Fruit fly (Drosophila melanogaster) whole organism, embryonic: ENCODE data around the gene Tom70.

ENCODE experiments used
- Blimp-1 ChIP-seq: fragments of 200-800 bp; sonication (Bioruptor generic); optimal IDR thresholded peaks from 3 replicates; lab custom pipeline; 2018; ENCODE audit warnings: missing biosample characterization, missing genetic modification characterization, mild to moderate bottlenecking, moderate library complexity, missing genetic modification reagents
- CG10654 ChIP-seq: fragments of 200-800 bp; sonication (Bioruptor generic); optimal IDR thresholded peaks from 2 replicates; lab custom pipeline; 2016; ENCODE audit warnings: missing biosample characterization, missing genetic modification characterization
- CG11695 ChIP-seq: fragments of 200-800 bp; sonication (Bioruptor generic); IDR thresholded peaks from 3 replicates; pipeline ENCODE4 v1.3.6; 2022; ENCODE audit warnings: missing biosample characterization, missing genetic modification characterization
- CG12104 ChIP-seq: fragments of 200-800 bp; sonication (Bioruptor generic); optimal IDR thresholded peaks from 3 replicates; lab custom pipeline; 2016; ENCODE audit warnings: missing biosample characterization, missing genetic modification characterization
- CG12155 ChIP-seq: fragments of 200-800 bp; sonication (Bioruptor generic); optimal IDR thresholded peaks from 3 replicates; lab custom pipeline; 2016; ENCODE audit warnings: missing biosample characterization, missing genetic modification characterization
- CG1233 ChIP-seq: fragments of 200-800 bp; sonication (Bioruptor generic); optimal IDR thresholded peaks from 4 replicates; lab custom pipeline; 2018; ENCODE audit warnings: missing biosample characterization, mild to moderate bottlenecking, missing genetic modification characterization
- CG12744 ChIP-seq: fragments of 200-800 bp; sonication (Bioruptor generic); optimal IDR thresholded peaks from 2 replicates; lab custom pipeline; 2016; ENCODE audit warnings: missing biosample characterization, missing genetic modification characterization
- CG12769 ChIP-seq: fragments of 200-800 bp; sonication (Bioruptor generic); optimal IDR thresholded peaks from 2 replicates; lab custom pipeline; 2019; ENCODE audit warnings: missing biosample characterization, mild to moderate bottlenecking, missing genetic modification characterization, moderate library complexity
- CG12942 ChIP-seq: fragments of 200-800 bp; sonication (Bioruptor generic); optimal IDR thresholded peaks from 3 replicates; lab custom pipeline; 2016; ENCODE audit warnings: missing biosample characterization, missing genetic modification characterization
- CG14965 ChIP-seq: fragments of 200-800 bp; sonication (Bioruptor generic); optimal IDR thresholded peaks from 2 replicates; lab custom pipeline; 2016; ENCODE audit warnings: missing biosample characterization, missing genetic modification characterization, borderline replicate concordance
- CG15269 ChIP-seq: fragments of 200-800 bp; sonication (Bioruptor generic); optimal IDR thresholded peaks from 2 replicates; lab custom pipeline; 2018; ENCODE audit warnings: missing biosample characterization, mild to moderate bottlenecking, missing genetic modification characterization, moderate library complexity
- CG1602 ChIP-seq: fragments of 200-800 bp; sonication (Bioruptor generic); optimal IDR thresholded peaks from 3 replicates; lab custom pipeline; 2016; ENCODE audit warnings: missing biosample characterization, missing genetic modification characterization
- CG17359 ChIP-seq: fragments of 200-800 bp; sonication (Bioruptor generic); optimal IDR thresholded peaks from 3 replicates; lab custom pipeline; 2018; ENCODE audit warnings: missing biosample characterization, mild to moderate bottlenecking, missing genetic modification characterization, moderate library complexity
- CG17361 ChIP-seq: fragments of 200-800 bp; sonication (Bioruptor generic); IDR thresholded peaks from 3 replicates; pipeline ENCODE4 v1.3.6; 2022; ENCODE audit warnings: missing biosample characterization, missing genetic modification characterization
- CG1792 ChIP-seq: fragments of 200-800 bp; sonication (Bioruptor generic); optimal IDR thresholded peaks from 2 replicates; lab custom pipeline; 2016; ENCODE audit warnings: missing biosample characterization, missing genetic modification characterization
- CG18476 ChIP-seq: fragments of 200-800 bp; sonication (Bioruptor generic); optimal IDR thresholded peaks from 2 replicates; lab custom pipeline; 2016; ENCODE audit warnings: missing biosample characterization, mild to moderate bottlenecking, missing genetic modification characterization
- CG2712 ChIP-seq: fragments of 200-800 bp; optimal IDR thresholded peaks from 3 replicates; lab custom pipeline; 2019; ENCODE audit warnings: missing biosample characterization, mild to moderate bottlenecking, missing genetic modification characterization, moderate library complexity
- CG30431 ChIP-seq: fragments of 200-800 bp; sonication (Bioruptor generic); optimal IDR thresholded peaks from 2 replicates; lab custom pipeline; 2017; ENCODE audit warnings: missing biosample characterization, missing genetic modification characterization
- CG3065 ChIP-seq: fragments of 200-800 bp; sonication (Bioruptor generic); optimal IDR thresholded peaks from 2 replicates; lab custom pipeline; 2016; ENCODE audit warnings: missing biosample characterization, missing genetic modification characterization
- CG32767 ChIP-seq: fragments of 200-800 bp; sonication (Bioruptor generic); IDR thresholded peaks from 2 replicates; pipeline ENCODE4 v1.3.6; 2022; ENCODE audit warnings: missing biosample characterization, missing genetic modification characterization
- CG3281 ChIP-seq: fragments of 200-800 bp; sonication (Bioruptor generic); optimal IDR thresholded peaks from 3 replicates; lab custom pipeline; 2017; ENCODE audit warnings: missing biosample characterization, mild to moderate bottlenecking, missing genetic modification characterization
- CG33213 ChIP-seq: fragments of 200-800 bp; sonication (Bioruptor generic); optimal IDR thresholded peaks from 3 replicates; lab custom pipeline; 2016; ENCODE audit warnings: missing biosample characterization, missing genetic modification characterization
- CG34376 ChIP-seq: fragments of 200-800 bp; sonication (Bioruptor generic); optimal IDR thresholded peaks from 2 replicates; lab custom pipeline; 2018; ENCODE audit warnings: missing biosample characterization, mild to moderate bottlenecking, missing genetic modification characterization
- CG3838 ChIP-seq: fragments of 200-800 bp; sonication (Bioruptor generic); optimal IDR thresholded peaks from 3 replicates; lab custom pipeline; 2016; ENCODE audit warnings: missing biosample characterization, missing genetic modification characterization
- CG6813 ChIP-seq: fragments of 200-800 bp; sonication (Bioruptor generic); optimal IDR thresholded peaks from 2 replicates; lab custom pipeline; 2017; ENCODE audit warnings: missing biosample characterization, missing genetic modification characterization, mild to moderate bottlenecking, moderate library complexity, missing genetic modification reagents
- CG7556 ChIP-seq: fragments of 200-800 bp; sonication (Bioruptor generic); optimal IDR thresholded peaks from 2 replicates; lab custom pipeline; 2017; ENCODE audit warnings: missing biosample characterization, mild to moderate bottlenecking, missing genetic modification characterization
- CG8924 ChIP-seq: fragments of 200-800 bp; optimal IDR thresholded peaks from 3 replicates; lab custom pipeline; 2019; ENCODE audit warnings: missing biosample characterization, mild to moderate bottlenecking, missing genetic modification characterization, moderate library complexity
- CG8944 ChIP-seq: fragments of 200-800 bp; sonication (Bioruptor generic); optimal IDR thresholded peaks from 3 replicates; lab custom pipeline; 2016; ENCODE audit warnings: missing biosample characterization, missing genetic modification characterization
- Dp ChIP-seq: fragments of 200-800 bp; sonication (Bioruptor generic); optimal IDR thresholded peaks from 2 replicates; lab custom pipeline; 2018; ENCODE audit warnings: missing biosample characterization, mild to moderate bottlenecking, missing genetic modification characterization, moderate library complexity
- Fer2 ChIP-seq: fragments of 200-800 bp; sonication (Bioruptor generic); optimal IDR thresholded peaks from 2 replicates; lab custom pipeline; 2018; ENCODE audit warnings: missing biosample characterization, mild to moderate bottlenecking, missing genetic modification characterization, moderate library complexity
- Fer3 ChIP-seq: fragments of 200-800 bp; sonication (Bioruptor generic); optimal IDR thresholded peaks from 2 replicates; lab custom pipeline; 2018; ENCODE audit warnings: missing biosample characterization, mild to moderate bottlenecking, missing genetic modification characterization, moderate library complexity
- Lpt ChIP-seq: fragments of >200 bp; optimal IDR thresholded peaks from 2 replicates; lab custom pipeline; 2018; ENCODE audit warnings: missing biosample characterization, missing genetic modification characterization
- Max ChIP-seq: fragments of 200-800 bp; sonication (Bioruptor generic); optimal IDR thresholded peaks from 2 replicates; lab custom pipeline; 2016; ENCODE audit warnings: missing biosample characterization, mild to moderate bottlenecking, missing genetic modification characterization
- Mrtf ChIP-seq: fragments of 200-800 bp; sonication (Bioruptor generic); IDR thresholded peaks from 3 replicates; pipeline ENCODE4 v1.3.6; 2022; ENCODE audit warnings: missing biosample characterization, missing genetic modification characterization
- Oli ChIP-seq: fragments of 200-800 bp; sonication (Bioruptor generic); optimal IDR thresholded peaks from 2 replicates; lab custom pipeline; 2018; ENCODE audit warnings: missing biosample characterization, mild to moderate bottlenecking, missing genetic modification characterization, moderate library complexity
- Opbp ChIP-seq: fragments of 200-800 bp; sonication (Bioruptor generic); IDR thresholded peaks from 3 replicates; pipeline ENCODE4 v1.3.6; 2022; ENCODE audit warnings: missing biosample characterization, missing genetic modification characterization; ENCODE audit not compliant: partially characterized antibody
- Tbp ChIP-seq: fragments of >200 bp; optimal IDR thresholded peaks from 2 replicates; lab custom pipeline; 2018; ENCODE audit warnings: missing biosample characterization, missing genetic modification characterization
- Xrp1 ChIP-seq: fragments of 200-800 bp; sonication (Bioruptor generic); IDR thresholded peaks from 2 replicates; pipeline ENCODE4 v1.3.6; 2022; ENCODE audit warnings: missing biosample characterization, missing genetic modification characterization
- bab2 ChIP-seq: fragments of 200-800 bp; sonication (Bioruptor generic); optimal IDR thresholded peaks from 2 replicates; lab custom pipeline; 2016; ENCODE audit warnings: missing biosample characterization, missing genetic modification characterization
- bigmax ChIP-seq: fragments of 200-800 bp; sonication (Bioruptor generic); optimal IDR thresholded peaks from 2 replicates; lab custom pipeline; 2018; ENCODE audit warnings: missing biosample characterization, mild to moderate bottlenecking, missing genetic modification characterization
- dmrt11E ChIP-seq: fragments of 200-800 bp; sonication (Bioruptor generic); optimal IDR thresholded peaks from 3 replicates; lab custom pipeline; 2018; ENCODE audit warnings: missing biosample characterization, mild to moderate bottlenecking, missing genetic modification characterization, moderate library complexity
- fd102C ChIP-seq: fragments of 200-800 bp; sonication (Bioruptor generic); optimal IDR thresholded peaks from 2 replicates; lab custom pipeline; 2018; ENCODE audit warnings: missing biosample characterization, mild to moderate bottlenecking, missing genetic modification characterization, moderate library complexity
- fd64A ChIP-seq: fragments of 200-800 bp; sonication (Bioruptor generic); optimal IDR thresholded peaks from 3 replicates; lab custom pipeline; 2018; ENCODE audit warnings: missing biosample characterization, mild to moderate bottlenecking, missing genetic modification characterization
- gcm ChIP-seq: fragments of 200-800 bp; sonication (Bioruptor generic); optimal IDR thresholded peaks from 2 replicates; lab custom pipeline; 2019; ENCODE audit warnings: missing biosample characterization, mild to moderate bottlenecking, missing genetic modification characterization, moderate library complexity
- gro ChIP-seq: fragments of 200-800 bp; sonication (Bioruptor generic); optimal IDR thresholded peaks from 2 replicates; lab custom pipeline; 2016; ENCODE audit warnings: missing biosample characterization, missing genetic modification characterization
- lola ChIP-seq, 3 experiments: fragments of >200 bp in 2 of 3; fragments of 200-800 bp in 1 of 3; sonication (Bioruptor generic) in 1 of 3; optimal IDR thresholded peaks; 2 replicates each; lab custom pipeline; 2017 to 2019; ENCODE audit warnings: missing biosample characterization in 3 of 3, missing genetic modification characterization in 3 of 3, mild to moderate bottlenecking in 1 of 3, moderate library complexity in 1 of 3
- mam ChIP-seq: fragments of 200-800 bp; sonication (Bioruptor generic); optimal IDR thresholded peaks from 3 replicates; lab custom pipeline; 2016; ENCODE audit warnings: missing biosample characterization, missing genetic modification characterization
- pnt ChIP-seq: fragments of 200-800 bp; sonication (Bioruptor generic); optimal IDR thresholded peaks from 3 replicates; lab custom pipeline; 2016; ENCODE audit warnings: missing biosample characterization, missing genetic modification characterization
- seq ChIP-seq: fragments of 200-800 bp; sonication (Bioruptor generic); IDR thresholded peaks from 2 replicates; pipeline ENCODE4 v1.3.6; 2022; ENCODE audit warnings: missing biosample characterization, missing genetic modification characterization
- sob ChIP-seq: fragments of 200-800 bp; sonication (Bioruptor generic); IDR thresholded peaks from 2 replicates; pipeline ENCODE4 v1.3.6; 2022; ENCODE audit warnings: missing biosample characterization, missing genetic modification characterization
- trem ChIP-seq: fragments of 200-800 bp; optimal IDR thresholded peaks from 3 replicates; lab custom pipeline; 2019; ENCODE audit warnings: missing biosample characterization, mild to moderate bottlenecking, missing genetic modification characterization, moderate library complexity

The Tom70 gene

dm6 chr2L:12021193-12021592 lies 17.1 kb downstream of the Tom70 start (continued):
- TF ChIP-seq CG1792 (GFP tag; lab: Kevin White, UChicago): peak; percentile 20
- peak; percentile 74 for TF ChIP-seq CG17359 (tag; lab: Kevin White, UChicago)
- peak; percentile 19 for TF ChIP-seq fd102C (GFP tag; lab: Kevin White, UChicago)
- peak; percentile 72 for TF ChIP-seq Xrp1 (GFP tag; lab: Robert Waterston, UW)
- TF ChIP-seq sob: peak; percentile 60; the same call in 1 of the 2 replicates
- no peak for TF ChIP-seq Tbp
- TF ChIP-seq CG11695: peak; percentile 50; the same call in 1 of the 3 replicates
- peak; percentile 40 for TF ChIP-seq CG3065 (GFP tag; lab: Kevin White, UChicago)
- 0 out of 3 replicates have a peak, but pooled peaks have one; percentile 13 for TF ChIP-seq CG17361 (GFP tag; lab: Robert Waterston, UW)
- TF ChIP-seq pnt: no peak
- no peak for TF ChIP-seq bigmax (GFP tag; lab: Kevin White, UChicago)
- peak; percentile 61 for TF ChIP-seq gcm
- no peak for TF ChIP-seq trem
- TF ChIP-seq CG34376: peak; percentile 40
- TF ChIP-seq mam (GFP tag; lab: Kevin White, UChicago): no peak
- peak; percentile 63 for TF ChIP-seq CG15269
- TF ChIP-seq Fer3 (tag; lab: Kevin White, UChicago): peak; percentile 73
- TF ChIP-seq lola (GFP tag; optimal IDR thresholded peaks at IDR 0.05; lab: Kevin White, UChicago): peak in 1 of 3 experiments; percentile 62
- peak; percentile 1 for TF ChIP-seq CG12155 (GFP tag; lab: Kevin White, UChicago)
- peak; percentile 48 for TF ChIP-seq Max
- no peak for TF ChIP-seq Mrtf (GFP tag; lab: Robert Waterston, UW)
- no peak for TF ChIP-seq Dp (GFP tag; lab: Kevin White, UChicago)
- no peak for TF ChIP-seq CG30431 (GFP tag; lab: Kevin White, UChicago)
- peak; percentile 62 for TF ChIP-seq CG12942 (GFP tag; lab: Kevin White, UChicago)
- peak; percentile 76 for TF ChIP-seq Blimp-1 (GFP tag; lab: Kevin White, UChicago)
- TF ChIP-seq gro: peak; percentile 25
- TF ChIP-seq CG2712: peak; percentile 26
- peak; percentile 59 for TF ChIP-seq CG8924
- TF ChIP-seq fd64A: peak; percentile 84
- TF ChIP-seq CG3838: peak; percentile 78
- TF ChIP-seq CG18476 (GFP tag; lab: Kevin White, UChicago): peak; percentile 56
- TF ChIP-seq CG10654: peak; percentile 23
- peak; percentile 36 for TF ChIP-seq CG8944 (GFP tag; lab: Kevin White, UChicago)
- TF ChIP-seq Oli (tag; lab: Kevin White, UChicago): peak; percentile 24
- peak; percentile 65 for TF ChIP-seq CG1233 (GFP tag; lab: Kevin White, UChicago)
- peak; percentile 23 for TF ChIP-seq CG33213 (GFP tag; lab: Kevin White, UChicago)
- TF ChIP-seq CG3281 (GFP tag; lab: Kevin White, UChicago): peak; percentile 80
- TF ChIP-seq CG32767 (GFP tag; lab: Robert Waterston, UW): no peak
- TF ChIP-seq CG1602: peak; percentile 22
- TF ChIP-seq Lpt: no peak
- peak; percentile 62 for TF ChIP-seq CG12744 (GFP tag; lab: Kevin White, UChicago)
- peak; percentile 75 for TF ChIP-seq CG7556
- peak; percentile 78 for TF ChIP-seq seq
- TF ChIP-seq CG12104 (GFP tag; lab: Kevin White, UChicago): peak; percentile 32
- TF ChIP-seq dmrt11E (tag; lab: Kevin White, UChicago): peak; percentile 69
- TF ChIP-seq CG12769 (tag; lab: Kevin White, UChicago): no peak
- peak; percentile 84 for TF ChIP-seq bab2 (GFP tag; lab: Kevin White, UChicago)
- peak; percentile 0 for TF ChIP-seq Fer2 (tag; lab: Kevin White, UChicago)
- peak; percentile 7 for TF ChIP-seq CG14965 (GFP tag; lab: Kevin White, UChicago)
- TF ChIP-seq CG6813 (GFP tag; lab: Kevin White, UChicago): peak; percentile 90
- no peak for TF ChIP-seq Opbp (GFP tag; lab: Robert Waterston, UW)
